Fruit fly (Drosophila melanogaster) whole organism, embryonic: ENCODE results near the gene bero.

Source experiments
- Bdp1 ChIP-seq: fragments of 200-800 bp; sonication (Bioruptor generic); optimal IDR thresholded peaks from 3 replicates; lab custom pipeline; 2016; ENCODE audit warnings: missing biosample characterization, missing genetic modification characterization
- CG1024 ChIP-seq: fragments of 200-800 bp; sonication (Bioruptor generic); IDR thresholded peaks from 2 replicates; pipeline ENCODE4 v1.3.6; 2022; ENCODE audit warnings: missing biosample characterization, missing genetic modification characterization
- CG10565 ChIP-seq: fragments of 200-800 bp; sonication (Bioruptor generic); optimal IDR thresholded peaks from 3 replicates; lab custom pipeline; 2016; ENCODE audit warnings: missing biosample characterization, mild to moderate bottlenecking, missing genetic modification characterization
- CG11695 ChIP-seq: fragments of 200-800 bp; sonication (Bioruptor generic); IDR thresholded peaks from 3 replicates; pipeline ENCODE4 v1.3.6; 2022; ENCODE audit warnings: missing biosample characterization, missing genetic modification characterization
- CG11723 ChIP-seq: fragments of 200-800 bp; sonication (Bioruptor generic); optimal IDR thresholded peaks from 2 replicates; lab custom pipeline; 2017; ENCODE audit warnings: missing biosample characterization, mild to moderate bottlenecking, missing genetic modification characterization
- CG12155 ChIP-seq: fragments of 200-800 bp; sonication (Bioruptor generic); optimal IDR thresholded peaks from 3 replicates; lab custom pipeline; 2016; ENCODE audit warnings: missing biosample characterization, missing genetic modification characterization
- CG1233 ChIP-seq: fragments of 200-800 bp; sonication (Bioruptor generic); optimal IDR thresholded peaks from 4 replicates; lab custom pipeline; 2018; ENCODE audit warnings: missing biosample characterization, mild to moderate bottlenecking, missing genetic modification characterization
- CG14441 ChIP-seq: fragments of 200-800 bp; sonication (Bioruptor generic); IDR thresholded peaks from 2 replicates; pipeline ENCODE4 v1.3.6; 2022; ENCODE audit warnings: missing biosample characterization, missing genetic modification characterization
- CG14860 ChIP-seq: fragments of 200-800 bp; sonication (Bioruptor generic); IDR thresholded peaks from 3 replicates; pipeline ENCODE4 v1.3.6; 2022; ENCODE audit warnings: missing biosample characterization, missing genetic modification characterization; ENCODE audit not compliant: partially characterized antibody
- CG14965 ChIP-seq: fragments of 200-800 bp; sonication (Bioruptor generic); optimal IDR thresholded peaks from 2 replicates; lab custom pipeline; 2016; ENCODE audit warnings: missing biosample characterization, missing genetic modification characterization, borderline replicate concordance
- CG16779 ChIP-seq: fragments of 200-800 bp; sonication (Bioruptor generic); IDR thresholded peaks from 2 replicates; pipeline ENCODE4 v1.3.6; 2022; ENCODE audit warnings: missing biosample characterization, missing genetic modification characterization
- CG17802 ChIP-seq: fragments of 200-800 bp; sonication (Bioruptor generic); optimal IDR thresholded peaks from 2 replicates; lab custom pipeline; 2018; ENCODE audit warnings: missing biosample characterization, mild to moderate bottlenecking, missing genetic modification characterization, moderate library complexity
- CG18619 ChIP-seq: fragments of 200-800 bp; sonication (Bioruptor generic); optimal IDR thresholded peaks from 3 replicates; lab custom pipeline; 2017; ENCODE audit warnings: missing biosample characterization, mild to moderate bottlenecking, missing genetic modification characterization
- CG2199 ChIP-seq: fragments of 200-800 bp; sonication (Bioruptor generic); IDR thresholded peaks from 3 replicates; pipeline ENCODE4 v1.3.6; 2022; ENCODE audit warnings: missing biosample characterization, missing genetic modification characterization
- CG2712 ChIP-seq: fragments of 200-800 bp; optimal IDR thresholded peaks from 3 replicates; lab custom pipeline; 2019; ENCODE audit warnings: missing biosample characterization, mild to moderate bottlenecking, missing genetic modification characterization, moderate library complexity
- CG31441 ChIP-seq: fragments of 200-800 bp; sonication (Bioruptor generic); IDR thresholded peaks from 2 replicates; pipeline ENCODE4 v1.3.6; 2022; ENCODE audit warnings: missing biosample characterization, missing genetic modification characterization
- CG3281 ChIP-seq: fragments of 200-800 bp; sonication (Bioruptor generic); optimal IDR thresholded peaks from 3 replicates; lab custom pipeline; 2017; ENCODE audit warnings: missing biosample characterization, mild to moderate bottlenecking, missing genetic modification characterization
- CG34224 ChIP-seq: fragments of 200-800 bp; sonication (Bioruptor generic); IDR thresholded peaks from 3 replicates; pipeline ENCODE4 v1.3.6; 2022; ENCODE audit warnings: missing biosample characterization, missing genetic modification characterization; ENCODE audit not compliant: partially characterized antibody
- CG7786 ChIP-seq: fragments of 200-800 bp; sonication (Bioruptor generic); optimal IDR thresholded peaks from 2 replicates; lab custom pipeline; 2016; ENCODE audit warnings: missing biosample characterization, missing genetic modification characterization
- CG7963 ChIP-seq: fragments of 200-800 bp; sonication (Bioruptor generic); IDR thresholded peaks from 3 replicates; pipeline ENCODE4 v1.3.6; 2022; ENCODE audit warnings: missing biosample characterization, missing genetic modification characterization; ENCODE audit not compliant: partially characterized antibody
- CG9215 ChIP-seq: fragments of 200-800 bp; sonication (Bioruptor generic); IDR thresholded peaks from 2 replicates; pipeline ENCODE4 v1.3.6; 2022; ENCODE audit warnings: missing biosample characterization, missing genetic modification characterization
- Dad ChIP-seq: fragments of 200-800 bp; sonication (Bioruptor generic); optimal IDR thresholded peaks from 3 replicates; lab custom pipeline; 2016; ENCODE audit warnings: missing biosample characterization, missing genetic modification characterization
- Dip3 ChIP-seq: fragments of 200-800 bp; sonication (Bioruptor generic); optimal IDR thresholded peaks from 3 replicates; lab custom pipeline; 2016; ENCODE audit warnings: missing biosample characterization, missing genetic modification characterization
- Doc2 ChIP-seq: fragments of 200-800 bp; sonication (Bioruptor generic); IDR thresholded peaks from 2 replicates; pipeline ENCODE4 v1.3.6; 2022; ENCODE audit warnings: missing biosample characterization, missing genetic modification characterization
- Eip74EF ChIP-seq, 2 experiments: fragments of 200-800 bp in 1 of 2; fragments of >200 bp in 1 of 2; sonication (Bioruptor generic) in 1 of 2; optimal IDR thresholded peaks; 2 replicates each; lab custom pipeline; 2017 to 2019; ENCODE audit warnings: missing biosample characterization in 2 of 2, missing genetic modification characterization in 2 of 2, mild to moderate bottlenecking in 1 of 2, moderate library complexity in 1 of 2
- Elba2 ChIP-seq: fragments of 200-800 bp; sonication (Bioruptor generic); optimal IDR thresholded peaks from 3 replicates; lab custom pipeline; 2016; ENCODE audit warnings: missing biosample characterization, missing genetic modification characterization
- Ets65A ChIP-seq: fragments of 200-800 bp; sonication (Bioruptor generic); peaks from one replicate; lab custom pipeline; 2016; ENCODE audit warnings: missing biosample characterization, missing genetic modification characterization
- Fer2 ChIP-seq: fragments of 200-800 bp; sonication (Bioruptor generic); optimal IDR thresholded peaks from 2 replicates; lab custom pipeline; 2018; ENCODE audit warnings: missing biosample characterization, mild to moderate bottlenecking, missing genetic modification characterization, moderate library complexity
- Hey ChIP-seq: fragments of 200-800 bp; sonication (Bioruptor generic); optimal IDR thresholded peaks from 3 replicates; lab custom pipeline; 2018; ENCODE audit warnings: missing biosample characterization, mild to moderate bottlenecking, missing genetic modification characterization
- HmgZ ChIP-seq: fragments of 200-800 bp; sonication (Bioruptor generic); optimal IDR thresholded peaks from 2 replicates; lab custom pipeline; 2018; ENCODE audit warnings: missing biosample characterization, mild to moderate bottlenecking, missing genetic modification characterization
- Hmx ChIP-seq: fragments of 200-800 bp; sonication (Bioruptor generic); optimal IDR thresholded peaks from 2 replicates; lab custom pipeline; 2016; ENCODE audit warnings: missing biosample characterization, missing genetic modification characterization
- Jarid2 ChIP-seq: fragments of 200-800 bp; sonication (Bioruptor generic); optimal IDR thresholded peaks from 3 replicates; lab custom pipeline; 2017; ENCODE audit warnings: mild to moderate bottlenecking, missing biosample characterization, missing genetic modification reagents, missing genetic modification characterization
- MESR4 ChIP-seq: fragments of 200-800 bp; sonication (Bioruptor generic); optimal IDR thresholded peaks from 2 replicates; lab custom pipeline; 2018; ENCODE audit warnings: missing biosample characterization, mild to moderate bottlenecking, missing genetic modification characterization, moderate library complexity
- NC2β ChIP-seq: fragments of 200-800 bp; sonication (Bioruptor generic); optimal IDR thresholded peaks from 2 replicates; lab custom pipeline; 2016; ENCODE audit warnings: missing biosample characterization, missing genetic modification characterization
- Nf-YA ChIP-seq: fragments of 200-800 bp; sonication (Bioruptor generic); IDR thresholded peaks from 2 replicates; pipeline ENCODE4 v1.3.6; 2022; ENCODE audit warnings: missing biosample characterization, missing genetic modification characterization
- Sox102F ChIP-seq: fragments of 200-800 bp; sonication (Bioruptor generic); optimal IDR thresholded peaks from 2 replicates; lab custom pipeline; 2018; ENCODE audit warnings: missing biosample characterization, mild to moderate bottlenecking, missing genetic modification characterization, moderate library complexity
- Spps ChIP-seq: fragments of 200-800 bp; sonication (Bioruptor generic); optimal IDR thresholded peaks from 2 replicates; lab custom pipeline; 2018; ENCODE audit warnings: missing biosample characterization, mild to moderate bottlenecking, missing genetic modification characterization
- chinmo ChIP-seq: fragments of 200-800 bp; sonication (Bioruptor generic); IDR thresholded peaks from 4 replicates; pipeline ENCODE4 v1.3.6; 2022; ENCODE audit warnings: missing biosample characterization, missing genetic modification characterization; ENCODE audit not compliant: partially characterized antibody
- chn ChIP-seq: fragments of 200-800 bp; sonication (Bioruptor generic); optimal IDR thresholded peaks from 2 replicates; lab custom pipeline; 2016; ENCODE audit warnings: missing biosample characterization, missing genetic modification characterization
- crol ChIP-seq: fragments of 200-800 bp; sonication (Bioruptor generic); IDR thresholded peaks from 2 replicates; pipeline ENCODE4 v1.3.6; 2022; ENCODE audit warnings: missing biosample characterization, missing genetic modification characterization
- crp ChIP-seq, 2 experiments: fragments of 200-800 bp; sonication (Bioruptor generic); optimal IDR thresholded peaks; 2 replicates in 1 of 2; 3 replicates in 1 of 2; lab custom pipeline; 2017; ENCODE audit warnings: missing biosample characterization in 2 of 2, missing genetic modification characterization in 2 of 2, mild to moderate bottlenecking in 1 of 2, moderate library complexity in 1 of 2
- danr ChIP-seq: fragments of 200-800 bp; sonication (Bioruptor generic); IDR thresholded peaks from 2 replicates; pipeline ENCODE4 v1.3.6; 2022; ENCODE audit warnings: missing biosample characterization, missing genetic modification characterization
- lbe ChIP-seq: fragments of 200-800 bp; sonication (Bioruptor generic); optimal IDR thresholded peaks from 2 replicates; lab custom pipeline; 2016; ENCODE audit warnings: missing biosample characterization, mild to moderate bottlenecking, missing genetic modification characterization
- mam ChIP-seq: fragments of 200-800 bp; sonication (Bioruptor generic); optimal IDR thresholded peaks from 3 replicates; lab custom pipeline; 2016; ENCODE audit warnings: missing biosample characterization, missing genetic modification characterization
- pnt ChIP-seq: fragments of 200-800 bp; sonication (Bioruptor generic); optimal IDR thresholded peaks from 3 replicates; lab custom pipeline; 2016; ENCODE audit warnings: missing biosample characterization, missing genetic modification characterization
- pros ChIP-seq: fragments of 200-800 bp; sonication (Bioruptor generic); optimal IDR thresholded peaks from 3 replicates; lab custom pipeline; 2019; ENCODE audit warnings: missing biosample characterization, mild to moderate bottlenecking, missing genetic modification characterization, moderate library complexity
- stwl ChIP-seq: fragments of 200-800 bp; sonication (Bioruptor generic); optimal IDR thresholded peaks from 3 replicates; lab custom pipeline; 2018; ENCODE audit warnings: missing biosample characterization, mild to moderate bottlenecking, missing genetic modification characterization, moderate library complexity
- trem ChIP-seq: fragments of 200-800 bp; optimal IDR thresholded peaks from 3 replicates; lab custom pipeline; 2019; ENCODE audit warnings: missing biosample characterization, mild to moderate bottlenecking, missing genetic modification characterization, moderate library complexity
- usp ChIP-seq: fragments of >200 bp; optimal IDR thresholded peaks from 2 replicates; lab custom pipeline; 2017; ENCODE audit warnings: missing biosample characterization, missing genetic modification characterization
- wor ChIP-seq: fragments of 200-800 bp; sonication (Bioruptor generic); IDR thresholded peaks from 2 replicates; pipeline ENCODE4 v1.3.6; 2022; ENCODE audit warnings: missing biosample characterization, missing genetic modification characterization

bero gene

dm6 chr2L:20864764-20865265, 6.3 kb downstream of the bero start, which contains the start of gene CG9338 (continued):
- TF ChIP-seq Hmx (GFP tag; lab: Kevin White, UChicago): peak; percentile 60
- TF ChIP-seq CG17802 (tag; lab: Kevin White, UChicago): peak; percentile 71
- peak; percentile 85 for TF ChIP-seq Spps (tag; lab: Kevin White, UChicago)
- peak; percentile 34 for TF ChIP-seq Hey (tag; lab: Kevin White, UChicago)
- peak; percentile 84 for TF ChIP-seq mam (GFP tag; lab: Kevin White, UChicago)
- no peak for TF ChIP-seq CG34224
- TF ChIP-seq Sox102F: peak; percentile 79
- peak; percentile 95 for TF ChIP-seq CG14441
- peak; percentile 96 for TF ChIP-seq CG12155
- peak; percentile 92 for TF ChIP-seq trem (tag; lab: Kevin White, UChicago)
- TF ChIP-seq Bdp1: peak; percentile 48
- TF ChIP-seq danr (GFP tag; lab: Robert Waterston, UW): peak; percentile 85; the same call in 1 of the 2 replicates
- no peak for TF ChIP-seq usp (GFP tag; lab: Kevin White, UChicago)
- TF ChIP-seq Doc2 (GFP tag; lab: Robert Waterston, UW): no peak
- peak in 1 of 2 experiments; percentile 32 for TF ChIP-seq crp (GFP tag; optimal IDR thresholded peaks at IDR 0.05; lab: Kevin White, UChicago)
- TF ChIP-seq HmgZ (tag; lab: Kevin White, UChicago): peak; percentile 85
- peak; percentile 51 for TF ChIP-seq NC2β (GFP tag; lab: Kevin White, UChicago)
- peak; percentile 87 for TF ChIP-seq CG7786 (GFP tag; lab: Kevin White, UChicago)
- TF ChIP-seq Dip3 (GFP tag; lab: Kevin White, UChicago): peak; percentile 74
- TF ChIP-seq lbe (GFP tag; lab: Kevin White, UChicago): peak; percentile 61
- TF ChIP-seq CG16779 (GFP tag; lab: Robert Waterston, UW): peak; percentile 82
- peak; percentile 27 for TF ChIP-seq CG10565 (GFP tag; lab: Kevin White, UChicago)
- peak; percentile 93 for TF ChIP-seq CG9215
- peak; percentile 77 for TF ChIP-seq pnt (GFP tag; lab: Kevin White, UChicago)
- peak; percentile 86 for TF ChIP-seq CG2199
- peak; percentile 45; the same call in 1 of the 3 replicates for TF ChIP-seq CG14860
- TF ChIP-seq Nf-YA (GFP tag; lab: Robert Waterston, UW): 0 out of 2 replicates have a peak, but pooled peaks have one; percentile 40
- no peak for TF ChIP-seq MESR4
- TF ChIP-seq CG11695 (GFP tag; lab: Robert Waterston, UW): peak; percentile 95
- no peak for TF ChIP-seq stwl (tag; lab: Kevin White, UChicago)
- peak; percentile 97 for TF ChIP-seq CG31441 (GFP tag; lab: Robert Waterston, UW)
- 0 out of 3 replicates have a peak, but pooled peaks have one; percentile 46 for TF ChIP-seq CG7963 (GFP tag; lab: Robert Waterston, UW)
- TF ChIP-seq crol (GFP tag; lab: Robert Waterston, UW): no peak
- peak; percentile 54 for TF ChIP-seq CG18619 (GFP tag; lab: Kevin White, UChicago)
- TF ChIP-seq chinmo (GFP tag; lab: Robert Waterston, UW): 0 out of 4 replicates have a peak, but pooled peaks have one; percentile 70
- no peak for TF ChIP-seq Elba2 (GFP tag; lab: Kevin White, UChicago)
- TF ChIP-seq CG1233 (GFP tag; lab: Kevin White, UChicago): peak; percentile 93
- TF ChIP-seq Ets65A (GFP tag; lab: Kevin White, UChicago): peak; percentile 96
- TF ChIP-seq CG11723 (GFP tag; lab: Kevin White, UChicago): peak; percentile 70
- peak in 1 of 2 experiments; percentile 89 for TF ChIP-seq Eip74EF (GFP tag; optimal IDR thresholded peaks at IDR 0.05; lab: Kevin White, UChicago)
- peak; percentile 46 for TF ChIP-seq CG14965 (GFP tag; lab: Kevin White, UChicago)
- TF ChIP-seq pros (GFP tag; lab: Kevin White, UChicago): peak; percentile 60
- TF ChIP-seq CG1024 (GFP tag; lab: Robert Waterston, UW): no peak
- peak; percentile 67 for TF ChIP-seq wor (GFP tag; lab: Robert Waterston, UW)
- TF ChIP-seq Fer2 (tag; lab: Kevin White, UChicago): peak; percentile 82
- TF ChIP-seq CG3281 (GFP tag; lab: Kevin White, UChicago): peak; percentile 95
- TF ChIP-seq Dad (GFP tag; lab: Kevin White, UChicago): peak; percentile 69
- TF ChIP-seq CG2712 (tag; lab: Kevin White, UChicago): peak; percentile 97
- TF ChIP-seq chn (GFP tag; lab: Kevin White, UChicago): peak; percentile 75
- peak; percentile 83 for TF ChIP-seq Jarid2 (GFP tag; lab: Kevin White, UChicago)
